Fruit fly (Drosophila melanogaster): Measurements from ENCODE around the gene gogo.

Gene gogo

DNA sequence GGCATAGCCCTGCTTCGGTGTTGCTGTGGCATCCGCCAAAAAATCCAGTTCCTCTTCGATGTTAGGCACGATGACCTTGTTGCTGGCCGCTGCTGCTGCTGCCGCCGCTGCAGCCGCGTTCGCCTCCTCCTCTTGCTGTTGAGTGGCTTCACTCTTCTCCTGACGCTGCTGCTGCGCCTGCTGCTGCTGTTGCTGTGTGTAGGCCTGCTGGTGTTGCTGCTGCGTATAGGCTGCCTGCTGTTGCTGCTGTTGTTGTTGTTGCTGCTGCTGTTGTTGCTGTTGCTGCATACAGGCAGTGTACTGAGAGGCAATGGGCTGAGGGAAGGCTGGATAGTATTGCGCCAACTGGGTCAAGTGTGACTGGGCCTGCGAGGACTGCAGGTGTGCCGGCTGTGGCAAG, 57.8 kb downstream of the gogo start:
- TF ChIP-seq CG34406 (GFP tag; optimal IDR thresholded peaks at IDR 0.05) (no peak), CG6792 (GFP tag; optimal IDR thresholded peaks at IDR 0.05) (no peak), CG4318 (GFP tag; optimal IDR thresholded peaks at IDR 0.05) (no peak), fd85E (GFP tag; optimal IDR thresholded peaks at IDR 0.05) (no peak), esn (GFP tag; optimal IDR thresholded peaks at IDR 0.05) (no peak), Sox15 (GFP tag; optimal IDR thresholded peaks at IDR 0.05) (no peak), CG10669 (GFP tag; optimal IDR thresholded peaks at IDR 0.05) (no peak), Eip75B (GFP tag; optimal IDR thresholded peaks at IDR 0.05) (no peak), CG7368 (GFP tag; optimal IDR thresholded peaks at IDR 0.05) (no peak), CG11762 (GFP tag; optimal IDR thresholded peaks at IDR 0.05; ENCODE audit: insufficient read depth) (no peak), fkh (GFP tag; optimal IDR thresholded peaks at IDR 0.05) (no peak)

DNA sequence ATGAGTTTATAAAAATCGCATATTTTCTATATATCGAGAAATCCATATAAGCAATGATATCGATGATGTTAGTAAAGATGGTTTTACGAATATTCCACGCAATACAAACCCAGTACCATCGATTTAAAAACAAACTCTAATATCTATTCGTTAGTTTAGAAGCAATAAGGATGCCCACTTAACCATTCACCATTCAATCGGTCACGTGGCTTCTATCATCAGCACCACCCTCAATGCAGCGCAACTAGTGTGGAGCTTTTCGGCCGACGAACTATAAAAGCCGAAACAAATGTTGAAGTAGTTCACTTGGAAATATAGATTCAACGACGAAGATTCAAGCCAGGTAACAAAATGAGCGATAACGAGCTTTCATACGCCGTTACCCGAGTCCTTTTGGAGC, 63.6 kb downstream of the gogo start, which contains the start of gene CG13813:
Gene CG13813 (plus strand): TSS at position 301 of the 400 bp plus-strand sequence.
- TF ChIP-seq CG4318 (GFP tag; optimal IDR thresholded peaks at IDR 0.05) (no peak), CG16779 (tag; optimal IDR thresholded peaks at IDR 0.05) (no peak), CG11762 (GFP tag; optimal IDR thresholded peaks at IDR 0.05; ENCODE audit: insufficient read depth) (no peak), CG32006 (GFP tag; optimal IDR thresholded peaks at IDR 0.05) (no peak), esn (GFP tag; optimal IDR thresholded peaks at IDR 0.05) (no peak), Sox15 (GFP tag; optimal IDR thresholded peaks at IDR 0.05) (no peak), cyc (GFP tag; optimal IDR thresholded peaks at IDR 0.05) (no peak), spab (GFP tag; optimal IDR thresholded peaks at IDR 0.05) (no peak), dsx (GFP tag; optimal IDR thresholded peaks at IDR 0.05; ENCODE audit: poor library complexity, severe bottlenecking) (no peak), CG6854 (GFP tag; optimal IDR thresholded peaks at IDR 0.05) (no peak)

DNA sequence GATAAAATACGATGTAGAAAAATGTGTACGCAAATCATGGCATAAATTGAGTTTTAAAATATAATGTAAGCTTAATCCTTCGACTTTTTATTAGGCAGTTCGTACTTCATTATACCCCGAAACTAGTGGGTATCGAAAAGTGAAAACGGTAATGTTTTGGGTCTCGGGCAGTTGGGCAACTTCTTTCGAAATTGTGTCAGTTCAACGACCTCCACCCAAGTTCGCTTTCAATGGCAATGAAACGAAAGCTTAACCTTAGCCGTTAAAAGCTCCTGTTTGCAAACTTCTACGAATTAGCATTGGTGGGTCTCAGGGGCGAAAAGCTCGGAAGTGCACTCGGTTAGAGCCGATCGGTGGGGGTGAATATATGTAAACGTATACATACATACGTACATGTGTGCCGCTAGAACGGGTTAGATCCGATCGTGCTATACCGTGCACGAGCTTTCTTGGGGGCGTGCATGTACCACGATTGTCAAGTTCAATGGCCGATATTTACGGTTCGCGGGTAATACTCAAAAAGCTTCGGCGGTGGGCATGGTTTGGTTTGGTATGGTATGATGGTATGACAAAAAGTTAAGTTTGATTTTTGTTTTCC, 64.7 kb downstream of the gogo start:
- TF ChIP-seq eg (GFP tag; IDR thresholded peaks at IDR 0.05) (no peak), Blimp-1 (GFP tag; optimal IDR thresholded peaks at IDR 0.05) (peak; percentile 87), Eip93F (GFP tag; optimal IDR thresholded peaks at IDR 0.05) (peak; percentile 76), pdm3 (GFP tag; optimal IDR thresholded peaks at IDR 0.05) (no peak), Eip78C (GFP tag) (peak; percentile 74), CG6163 (GFP tag; IDR thresholded peaks at IDR 0.05) (0 out of 3 replicates have a peak, but pooled peaks have one; percentile 17), CG32006 (GFP tag; optimal IDR thresholded peaks at IDR 0.05) (no peak), esn (GFP tag; optimal IDR thresholded peaks at IDR 0.05) (peak; percentile 17), CG31627 (GFP tag; optimal IDR thresholded peaks at IDR 0.05) (no peak)

DNA sequence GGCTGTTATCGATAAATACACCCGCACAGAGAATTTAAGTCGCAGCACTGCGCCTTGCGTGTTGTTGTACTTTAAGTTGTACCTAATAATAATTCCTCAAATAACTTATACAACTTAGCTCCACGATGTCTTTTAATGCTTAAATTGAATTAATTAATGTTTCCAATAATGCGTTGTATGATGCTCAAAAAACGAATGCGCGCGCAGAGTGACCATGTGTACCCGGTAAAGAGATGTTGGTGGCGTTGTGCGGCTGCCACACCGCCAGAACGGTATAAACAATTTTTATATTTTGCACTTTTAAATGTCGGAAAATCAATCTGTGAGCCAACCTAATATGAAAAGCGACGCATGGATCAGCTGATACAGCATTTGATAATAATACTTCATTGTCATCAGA, 68.8 kb downstream of the gogo start:
- TF ChIP-seq Hr4 (GFP tag; optimal IDR thresholded peaks at IDR 0.05) (no peak), Eip78C (GFP tag) (no peak), CG8319 (GFP tag; optimal IDR thresholded peaks at IDR 0.05) (no peak)

DNA sequence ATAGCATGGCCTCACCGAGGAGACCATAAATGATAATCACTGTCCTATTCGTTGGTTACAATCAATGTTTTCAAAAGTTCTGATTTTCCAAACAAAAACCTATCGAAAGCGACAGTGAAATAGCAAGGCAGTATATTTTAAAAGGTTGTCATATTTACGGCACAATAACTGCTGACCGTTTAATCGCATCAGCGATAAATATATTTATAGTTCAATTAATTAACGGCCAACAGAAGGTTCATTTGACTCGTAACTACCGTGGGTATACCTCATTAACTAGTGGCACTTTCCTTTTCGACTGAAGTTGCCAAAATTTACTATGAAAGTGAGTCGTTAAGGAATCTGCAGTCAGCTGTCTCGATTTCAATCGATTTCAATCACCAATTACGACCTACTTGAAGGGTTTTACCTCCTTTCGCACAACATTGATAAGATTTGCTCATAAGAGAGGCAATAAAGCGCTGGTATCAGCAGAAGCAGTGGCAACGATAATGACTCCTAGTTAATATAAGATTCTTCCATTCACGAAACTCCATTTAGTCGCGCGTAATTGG, 71.5 kb downstream of the gogo start, which contains the start of gene CG17147:
Gene CG17147 (plus strand): TSS at position 535 of the 554 bp plus-strand sequence.
- TF ChIP-seq Eip93F (GFP tag; optimal IDR thresholded peaks at IDR 0.05) = no peak
- TF ChIP-seq dsx (GFP tag; optimal IDR thresholded peaks at IDR 0.05; ENCODE audit: poor library complexity, severe bottlenecking) = no peak
- no peak for TF ChIP-seq salr (GFP tag; optimal IDR thresholded peaks at IDR 0.05)

DNA sequence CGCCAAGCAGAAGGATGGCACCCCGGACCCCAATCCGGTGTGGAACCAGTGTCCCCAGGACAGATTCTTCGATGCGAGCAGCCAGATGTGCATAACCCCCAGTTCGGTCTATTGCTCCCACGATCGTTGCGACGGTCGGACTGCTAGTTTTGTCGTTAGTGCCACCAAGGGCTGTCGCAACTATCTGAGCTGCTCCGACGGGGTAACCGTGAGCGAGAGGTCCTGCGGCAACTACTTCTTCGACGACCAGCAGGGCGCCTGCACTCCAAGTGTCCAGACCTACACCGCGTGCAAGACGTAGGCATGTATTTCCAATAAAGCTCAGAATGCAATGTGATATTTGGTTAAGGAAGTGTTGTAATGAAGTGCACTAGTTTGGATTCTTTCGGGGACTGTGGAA, 72.3 kb downstream of the gogo start:
- no peak for TF ChIP-seq dsx (GFP tag; optimal IDR thresholded peaks at IDR 0.05; ENCODE audit: poor library complexity, severe bottlenecking)
- no peak for TF ChIP-seq CG9139 (GFP tag; optimal IDR thresholded peaks at IDR 0.05)
- TF ChIP-seq CG34406 (GFP tag; optimal IDR thresholded peaks at IDR 0.05) = no peak
- TF ChIP-seq CG11902 (GFP tag; optimal IDR thresholded peaks at IDR 0.05) = no peak
- TF ChIP-seq ss (GFP tag; optimal IDR thresholded peaks at IDR 0.05) = no peak
- no peak for TF ChIP-seq pdm3 (GFP tag; optimal IDR thresholded peaks at IDR 0.05)
- no peak for TF ChIP-seq CG8319 (GFP tag; optimal IDR thresholded peaks at IDR 0.05)
- TF ChIP-seq esn (GFP tag; optimal IDR thresholded peaks at IDR 0.05) = no peak
- no peak for TF ChIP-seq CG15336 (GFP tag; IDR thresholded peaks at IDR 0.05)
- no peak for TF ChIP-seq topi (GFP tag; optimal IDR thresholded peaks at IDR 0.05)
- TF ChIP-seq Lpt (GFP tag; optimal IDR thresholded peaks at IDR 0.05) = no peak
- TF ChIP-seq fd59A (GFP tag; optimal IDR thresholded peaks at IDR 0.05) = no peak
- TF ChIP-seq CG3919 (GFP tag; optimal IDR thresholded peaks at IDR 0.05) = no peak
- no peak for TF ChIP-seq CG4318 (GFP tag; optimal IDR thresholded peaks at IDR 0.05)
- TF ChIP-seq CG32006 (GFP tag; optimal IDR thresholded peaks at IDR 0.05) = no peak
- TF ChIP-seq vri (GFP tag; optimal IDR thresholded peaks at IDR 0.05) = no peak
- no peak for TF ChIP-seq Gug (GFP tag; IDR thresholded peaks at IDR 0.05)
- TF ChIP-seq Sox102F (GFP tag; optimal IDR thresholded peaks at IDR 0.05) = no peak
- TF ChIP-seq CG8632 (GFP tag; optimal IDR thresholded peaks at IDR 0.05) = no peak
